Worm (Caenorhabditis elegans): ENCODE results near the gene nhx-9.

The nhx-9 gene

DNA sequence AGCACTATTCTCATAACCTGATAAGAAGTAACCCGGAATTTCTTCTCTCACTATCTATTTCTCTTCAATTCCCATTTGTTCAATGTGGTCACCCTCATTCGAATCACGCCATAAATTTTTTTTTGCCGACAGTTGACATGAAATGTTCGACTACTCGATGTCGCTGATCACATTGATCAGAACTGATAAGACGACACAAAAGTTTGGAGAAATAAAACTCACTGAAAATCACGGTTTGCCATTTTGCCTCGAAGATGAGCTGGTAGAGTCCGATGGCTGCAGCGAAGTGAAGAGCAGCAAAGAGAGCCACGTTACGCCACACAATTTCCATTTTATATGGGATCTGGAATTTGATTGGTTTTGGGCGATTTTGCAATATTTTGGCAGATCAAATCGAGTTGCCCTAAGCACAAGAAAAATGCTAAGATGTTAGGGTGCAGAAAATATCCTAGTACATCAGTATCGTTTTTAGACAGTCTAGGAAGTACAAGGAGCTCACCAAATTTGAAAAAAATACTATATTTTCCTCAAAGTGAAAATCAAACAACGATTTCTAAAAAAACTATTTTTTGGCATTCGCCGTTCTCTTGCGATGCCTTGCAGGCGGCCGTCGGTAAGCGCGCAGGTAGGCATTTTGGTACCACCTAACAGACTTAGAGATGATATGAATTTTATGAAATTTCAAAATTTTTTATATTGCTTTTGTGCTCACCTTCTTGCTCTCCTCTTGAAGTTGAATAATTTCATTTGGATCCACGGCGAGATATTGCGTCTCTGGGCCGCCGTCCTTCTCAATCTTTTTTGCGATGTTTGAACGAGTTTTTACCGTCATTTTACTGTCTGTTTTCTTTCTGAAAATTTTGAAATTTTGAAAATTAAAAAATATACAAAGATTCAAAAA is 15.6 kb upstream of the nhx-9 start, which contains the start of gene fat-6:
TSS of gene fat-6 (minus strand) at position 851 of the 901 bp plus-strand sequence.
- TF ChIP-seq cnd-1 (tag; optimal IDR thresholded peaks at IDR 0.05) = no peak
- no peak for TF ChIP-seq unc-62 (GFP tag; optimal IDR thresholded peaks at IDR 0.05)
- no peak for TF ChIP-seq lin-32 (GFP tag; optimal IDR thresholded peaks at IDR 0.05)
- TF ChIP-seq pha-4 (tag; optimal IDR thresholded peaks at IDR 0.05) = no peak
- TF ChIP-seq ceh-39 (tag; optimal IDR thresholded peaks at IDR 0.05) = no peak

DNA sequence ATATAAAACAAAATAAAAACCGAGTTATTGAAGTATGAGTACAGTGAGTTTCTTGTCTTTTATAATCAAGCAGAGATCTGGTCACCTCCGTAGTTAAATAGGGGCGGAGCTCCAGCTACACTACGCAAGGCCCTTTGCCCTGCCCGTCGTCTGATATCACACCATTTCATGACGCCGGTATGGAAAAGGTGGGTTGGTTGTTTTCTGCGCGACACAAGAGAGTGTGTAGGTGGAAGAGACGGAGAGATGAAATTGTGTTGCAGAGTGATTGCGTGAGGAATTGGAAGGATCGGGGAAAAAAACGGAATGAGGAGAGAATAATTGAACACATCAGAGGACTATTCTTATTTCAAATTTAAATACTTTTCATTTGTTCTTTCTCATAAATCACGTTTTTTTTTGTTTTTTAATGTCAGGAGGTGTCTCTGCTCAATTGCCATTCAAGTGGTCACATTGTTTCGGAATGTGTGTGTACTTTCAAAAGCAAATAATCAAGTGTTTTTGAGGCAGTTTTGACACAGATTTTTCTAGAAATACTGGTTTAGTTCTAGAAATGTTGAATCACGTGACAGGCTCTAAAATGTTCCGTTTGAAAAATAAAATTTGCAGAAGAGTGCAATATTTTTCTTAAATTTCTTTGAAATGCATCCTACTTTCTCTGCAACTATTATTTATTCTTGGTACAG is 14.8 kb upstream of the nhx-9 start, which contains the start of gene ZK822.9:
TSS of gene ZK822.9 (plus strand) at position 180 of the 686 bp plus-strand sequence.
- no peak for TF ChIP-seq hlh-1 (tag; optimal IDR thresholded peaks at IDR 0.05)
- TF ChIP-seq sem-2 (GFP tag; optimal IDR thresholded peaks at IDR 0.05) = no peak
- no peak for TF ChIP-seq M03D4.4 (tag; optimal IDR thresholded peaks at IDR 0.05)

DNA sequence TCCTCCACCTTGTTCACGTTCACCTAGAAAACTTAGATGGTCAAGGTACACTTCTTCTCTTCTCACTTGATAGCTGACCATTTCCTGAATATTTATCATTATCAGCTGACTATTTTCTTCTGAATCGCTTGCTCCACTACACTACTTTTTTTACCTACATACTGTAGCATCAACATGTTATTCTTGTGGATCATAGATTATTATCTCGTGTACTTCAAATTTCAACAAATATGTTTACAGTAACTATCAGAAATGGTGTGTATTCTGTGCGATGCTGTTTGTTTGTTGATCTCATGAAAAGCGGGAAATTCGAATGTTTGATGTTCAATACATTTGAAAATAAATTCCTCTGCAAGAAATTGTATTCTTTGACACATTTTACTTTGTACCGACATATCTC is 13.8 kb upstream of the nhx-9 start, which contains the start of gene ZK822.10:
TSS of gene ZK822.10 (plus strand) at position 231 of the 400 bp plus-strand sequence.
- no peak for TF ChIP-seq ham-2 (GFP tag; optimal IDR thresholded peaks at IDR 0.05)
- no peak for TF ChIP-seq ces-1 (GFP tag; optimal IDR thresholded peaks at IDR 0.05)
- no peak for TF ChIP-seq tbx-8 (GFP tag; optimal IDR thresholded peaks at IDR 0.05)

DNA sequence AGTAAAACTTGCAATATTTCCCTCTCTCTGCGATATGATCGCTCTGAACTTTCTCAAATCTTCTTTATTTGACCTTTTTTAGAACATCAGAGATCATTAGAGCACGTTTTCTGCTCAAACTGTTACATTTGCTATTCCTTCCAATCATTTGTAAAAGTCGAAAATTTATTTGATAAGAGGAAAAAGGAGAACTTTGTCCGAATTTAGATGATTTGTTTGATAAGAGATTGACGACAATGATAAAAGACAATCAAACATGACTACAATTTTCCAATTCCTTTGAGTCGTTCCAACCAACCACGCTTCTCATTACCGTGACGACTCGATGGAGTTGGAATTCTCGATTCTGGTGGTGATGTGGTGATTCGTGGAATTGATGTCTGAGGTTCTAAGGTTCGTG is 12.8 kb upstream of the nhx-9 start:
- no peak for TF ChIP-seq M03D4.4 (tag; optimal IDR thresholded peaks at IDR 0.05)
- TF ChIP-seq nhr-237 (tag; optimal IDR thresholded peaks at IDR 0.05) = no peak
- TF ChIP-seq drap-1 (GFP tag; optimal IDR thresholded peaks at IDR 0.05) = no peak
- no peak for TF ChIP-seq sptf-1 (tag; optimal IDR thresholded peaks at IDR 0.05)
- no peak for TF ChIP-seq ceh-43 (GFP tag; optimal IDR thresholded peaks at IDR 0.05)

DNA sequence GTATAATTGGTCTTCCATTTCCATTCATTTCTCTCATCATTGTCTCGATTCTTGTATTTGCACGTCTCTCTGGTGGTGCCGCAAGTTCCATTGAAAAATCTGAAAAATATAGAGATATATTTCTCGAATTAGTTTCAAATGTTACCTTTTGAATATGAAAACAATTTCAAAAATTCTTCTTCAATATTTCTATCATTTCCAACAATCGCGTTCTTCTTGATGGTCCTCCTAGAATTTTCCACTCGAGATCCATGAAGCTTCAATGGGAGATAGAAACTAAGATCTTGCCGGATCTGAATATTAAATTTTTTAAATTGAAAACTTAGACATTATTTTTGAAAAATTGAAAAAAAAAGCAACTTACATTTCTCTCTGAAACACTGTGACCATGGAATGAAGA is 11.6 kb upstream of the nhx-9 start:
- TF ChIP-seq sptf-1 (tag; optimal IDR thresholded peaks at IDR 0.05) (no peak), hlh-1 (tag; optimal IDR thresholded peaks at IDR 0.05) (no peak), ztf-11 (tag; optimal IDR thresholded peaks at IDR 0.05) (no peak), nhr-237 (tag; optimal IDR thresholded peaks at IDR 0.05) (no peak), M03D4.4 (tag; optimal IDR thresholded peaks at IDR 0.05) (no peak), ceh-39 (tag; optimal IDR thresholded peaks at IDR 0.05) (no peak), nhr-76 (tag; optimal IDR thresholded peaks at IDR 0.05) (no peak), ceh-43 (GFP tag; optimal IDR thresholded peaks at IDR 0.05) (no peak), tbx-8 (GFP tag; optimal IDR thresholded peaks at IDR 0.05) (no peak), flh-1 (GFP tag; optimal IDR thresholded peaks at IDR 0.05) (no peak), mep-1 (tag; optimal IDR thresholded peaks at IDR 0.05) (no peak), bed-3 (GFP tag; optimal IDR thresholded peaks at IDR 0.05) (no peak), lin-32 (GFP tag; optimal IDR thresholded peaks at IDR 0.05) (no peak), nhr-28 (tag; optimal IDR thresholded peaks at IDR 0.05) (no peak), mab-5 (tag; optimal IDR thresholded peaks at IDR 0.05) (no peak), nhr-12 (tag; optimal IDR thresholded peaks at IDR 0.05) (no peak), zip-8 (tag; optimal IDR thresholded peaks at IDR 0.05) (no peak), lin-13 (tag; optimal IDR thresholded peaks at IDR 0.05) (no peak), mls-2 (tag; optimal IDR thresholded peaks at IDR 0.05) (no peak)

DNA sequence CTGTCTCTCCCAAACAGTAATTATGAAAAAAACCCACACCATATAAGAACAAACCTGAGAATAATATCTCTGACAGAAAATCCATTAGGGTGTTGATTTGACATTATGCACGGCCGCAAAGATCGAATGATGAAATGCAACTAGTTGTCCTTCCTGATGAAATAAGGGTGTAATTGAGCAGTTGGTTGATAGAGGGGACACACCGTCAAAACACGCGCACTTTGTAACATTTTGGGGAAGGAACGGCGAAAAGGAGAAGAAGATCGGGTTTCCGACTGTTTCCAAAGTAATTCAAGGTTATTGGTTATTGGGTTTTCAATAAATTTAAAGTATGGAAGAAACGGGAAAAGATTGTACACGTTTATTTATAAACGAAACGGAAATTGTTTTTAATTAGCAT is 8.7 kb upstream of the nhx-9 start, which contains the start of gene ZK822.1:
TSS of gene ZK822.1 (minus strand) at position 121 of the 400 bp plus-strand sequence.
- TF ChIP-seq hlh-1 (tag; optimal IDR thresholded peaks at IDR 0.05) = peak; percentile 93
- TF ChIP-seq M03D4.4 (tag; optimal IDR thresholded peaks at IDR 0.05) = no peak
- TF ChIP-seq blmp-1 (tag; optimal IDR thresholded peaks at IDR 0.05) = no peak
- TF ChIP-seq unc-120 (tag; optimal IDR thresholded peaks at IDR 0.05; ENCODE audit: poor library complexity, severe bottlenecking) = no peak
- TF ChIP-seq unc-62 (GFP tag; optimal IDR thresholded peaks at IDR 0.05) = peak; percentile 18
- no peak for TF ChIP-seq lin-13 (tag; optimal IDR thresholded peaks at IDR 0.05)
- no peak for TF ChIP-seq nhr-12 (tag; optimal IDR thresholded peaks at IDR 0.05)
